Fruit fly (Drosophila melanogaster) whole organism, prepupa: ENCODE results near the gene Zwilch.

ENCODE experiments used
- Blimp-1 ChIP-seq: fragments of 200-800 bp; sonication (Bioruptor generic); optimal IDR thresholded peaks from 3 replicates; lab custom pipeline; 2017; ENCODE audit warnings: missing biosample characterization, missing genetic modification characterization, mild to moderate bottlenecking, moderate library complexity, missing genetic modification reagents
- Hr38 ChIP-seq: sonication (Bioruptor generic); optimal IDR thresholded peaks from 2 replicates; lab custom pipeline; 2016; ENCODE audit warnings: missing biosample characterization, missing genetic modification characterization
- Lpt ChIP-seq: fragments of 200-800 bp; sonication (Bioruptor generic); optimal IDR thresholded peaks from 3 replicates; lab custom pipeline; 2016; ENCODE audit warnings: missing biosample characterization, missing genetic modification characterization
- cyc ChIP-seq: fragments of 200-800 bp; sonication (Bioruptor generic); optimal IDR thresholded peaks from 3 replicates; lab custom pipeline; 2016; ENCODE audit warnings: missing biosample characterization, missing genetic modification characterization
- fd59A ChIP-seq: fragments of 200-800 bp; sonication (Bioruptor generic); optimal IDR thresholded peaks from 2 replicates; lab custom pipeline; 2017; ENCODE audit warnings: missing biosample characterization, mild to moderate bottlenecking, missing genetic modification characterization, missing genetic modification reagents
- svp ChIP-seq: fragments of 200-800 bp; sonication (Bioruptor generic); peaks from one replicate; lab custom pipeline; 2016; ENCODE audit warnings: missing biosample characterization, missing genetic modification characterization

- no peak for TF ChIP-seq svp (GFP tag; lab: Kevin White, UChicago)
- no peak for TF ChIP-seq Lpt (GFP tag; lab: Kevin White, UChicago)
- TF ChIP-seq cyc (GFP tag; lab: Kevin White, UChicago), result no peak
- no peak for TF ChIP-seq Hr38
- TF ChIP-seq fd59A, result no peak
- no peak for TF ChIP-seq Blimp-1 (GFP tag; lab: Kevin White, UChicago)
These were observed 19.1 kb upstream of the Zwilch start, which contains the start of gene CG15563 for dm6 chr3R:31232236-31232635.
